Fruit fly (Drosophila melanogaster) whole organism, embryonic: Measurements from ENCODE around the gene D.

Experiments used
- Antp ChIP-seq: fragments of 200-800 bp; sonication (Bioruptor generic); optimal IDR thresholded peaks from 3 replicates; lab custom pipeline; 2016; ENCODE audit warnings: missing biosample characterization, missing genetic modification characterization
- Asciz ChIP-seq: fragments of 200-800 bp; sonication (Bioruptor generic); optimal IDR thresholded peaks from 2 replicates; lab custom pipeline; 2017; ENCODE audit warnings: missing biosample characterization, mild to moderate bottlenecking, missing genetic modification characterization, missing genetic modification reagents
- C15 ChIP-seq: fragments of 200-800 bp; sonication (Bioruptor generic); IDR thresholded peaks from 3 replicates; pipeline ENCODE4 v1.3.6; 2022; ENCODE audit warnings: missing biosample characterization, missing genetic modification characterization
- CG10147 ChIP-seq: fragments of 200-800 bp; sonication (Bioruptor generic); optimal IDR thresholded peaks from 2 replicates; lab custom pipeline; 2019; ENCODE audit warnings: missing biosample characterization, mild to moderate bottlenecking, missing genetic modification characterization, moderate library complexity
- CG10462 ChIP-seq: fragments of 200-800 bp; sonication (Bioruptor generic); optimal IDR thresholded peaks from 2 replicates; lab custom pipeline; 2016; ENCODE audit warnings: missing biosample characterization, missing genetic modification characterization
- CG10959 ChIP-seq: fragments of 200-800 bp; sonication (Bioruptor generic); IDR thresholded peaks from 2 replicates; pipeline ENCODE4 v1.3.6; 2022; ENCODE audit warnings: missing biosample characterization, missing genetic modification characterization
- CG10979 ChIP-seq: fragments of 200-800 bp; sonication (Bioruptor generic); optimal IDR thresholded peaks from 2 replicates; lab custom pipeline; 2018; ENCODE audit warnings: missing biosample characterization, mild to moderate bottlenecking, missing genetic modification characterization, moderate library complexity
- CG11504 ChIP-seq: fragments of 200-800 bp; sonication (Bioruptor generic); optimal IDR thresholded peaks from 3 replicates; lab custom pipeline; 2019; ENCODE audit warnings: missing biosample characterization, mild to moderate bottlenecking, missing genetic modification characterization, moderate library complexity
- CG14860 ChIP-seq: fragments of 200-800 bp; sonication (Bioruptor generic); IDR thresholded peaks from 3 replicates; pipeline ENCODE4 v1.3.6; 2022; ENCODE audit warnings: missing biosample characterization, missing genetic modification characterization; ENCODE audit not compliant: partially characterized antibody
- CG14965 ChIP-seq: fragments of 200-800 bp; sonication (Bioruptor generic); optimal IDR thresholded peaks from 2 replicates; lab custom pipeline; 2016; ENCODE audit warnings: missing biosample characterization, missing genetic modification characterization, borderline replicate concordance
- CG1529 ChIP-seq: fragments of 200-800 bp; sonication (Bioruptor generic); optimal IDR thresholded peaks from 3 replicates; lab custom pipeline; 2018; ENCODE audit warnings: missing biosample characterization, missing genetic modification characterization
- CG15479 ChIP-seq: fragments of 200-800 bp; sonication (Bioruptor generic); optimal IDR thresholded peaks from 3 replicates; lab custom pipeline; 2019; ENCODE audit warnings: missing biosample characterization, mild to moderate bottlenecking, missing genetic modification characterization, moderate library complexity
- CG1647 ChIP-seq: fragments of 200-800 bp; sonication (Bioruptor generic); optimal IDR thresholded peaks from 3 replicates; lab custom pipeline; 2016; ENCODE audit warnings: missing biosample characterization, missing genetic modification characterization
- CG16813 ChIP-seq: fragments of 200-800 bp; sonication (Bioruptor generic); IDR thresholded peaks from 3 replicates; pipeline ENCODE4 v1.3.6; 2022; ENCODE audit warnings: missing biosample characterization, missing genetic modification characterization; ENCODE audit not compliant: partially characterized antibody
- CG16815 ChIP-seq: fragments of 200-800 bp; sonication (Bioruptor generic); optimal IDR thresholded peaks from 3 replicates; lab custom pipeline; 2017; ENCODE audit warnings: missing biosample characterization, mild to moderate bottlenecking, missing genetic modification characterization
- CG17328 ChIP-seq: fragments of 200-800 bp; sonication (Bioruptor generic); IDR thresholded peaks from 2 replicates; pipeline ENCODE4 v1.3.6; 2022; ENCODE audit warnings: missing biosample characterization, missing genetic modification characterization
- CG18599 ChIP-seq: fragments of 200-800 bp; sonication (Bioruptor generic); optimal IDR thresholded peaks from 3 replicates; lab custom pipeline; 2017; ENCODE audit warnings: missing biosample characterization, missing genetic modification characterization, mild to moderate bottlenecking, moderate library complexity, missing genetic modification reagents
- CG30403 ChIP-seq: fragments of 200-800 bp; sonication (Bioruptor generic); optimal IDR thresholded peaks from 3 replicates; lab custom pipeline; 2016; ENCODE audit warnings: missing biosample characterization, missing genetic modification characterization
- CG31441 ChIP-seq: fragments of 200-800 bp; sonication (Bioruptor generic); IDR thresholded peaks from 2 replicates; pipeline ENCODE4 v1.3.6; 2022; ENCODE audit warnings: missing biosample characterization, missing genetic modification characterization
- CG32767 ChIP-seq: fragments of 200-800 bp; sonication (Bioruptor generic); IDR thresholded peaks from 2 replicates; pipeline ENCODE4 v1.3.6; 2022; ENCODE audit warnings: missing biosample characterization, missing genetic modification characterization
- CoRest ChIP-seq: fragments of 200-800 bp; sonication (Bioruptor generic); optimal IDR thresholded peaks from 3 replicates; lab custom pipeline; 2018; ENCODE audit warnings: missing biosample characterization, mild to moderate bottlenecking, missing genetic modification characterization, moderate library complexity
- D ChIP-seq, 2 experiments: fragments of 200-800 bp in 1 of 2; fragments of >200 bp in 1 of 2; sonication (Bioruptor generic) in 1 of 2; optimal IDR thresholded peaks; 2 replicates in 1 of 2; 3 replicates in 1 of 2; lab custom pipeline; 2017; ENCODE audit warnings: mild to moderate bottlenecking in 1 of 2, missing biosample characterization in 1 of 2, missing genetic modification characterization in 1 of 2, missing genetic modification reagents in 1 of 2
- Deaf1 ChIP-seq: fragments of 200-800 bp; optimal IDR thresholded peaks from 3 replicates; lab custom pipeline; 2019; ENCODE audit warnings: missing biosample characterization, mild to moderate bottlenecking, missing genetic modification characterization, moderate library complexity
- Dfd ChIP-seq, 2 experiments: fragments of >200 bp; optimal IDR thresholded peaks; 2 replicates each; lab custom pipeline; 2017; ENCODE audit warnings: missing biosample characterization in 2 of 2, missing genetic modification characterization in 2 of 2
- Gug ChIP-seq: fragments of 200-800 bp; sonication (Bioruptor generic); IDR thresholded peaks from 4 replicates; pipeline ENCODE4 v1.3.6; 2022; ENCODE audit warnings: missing biosample characterization, missing genetic modification characterization
- Hr51 ChIP-seq, 2 experiments: fragments of 200-800 bp; sonication (Bioruptor generic); optimal IDR thresholded peaks; 2 replicates in 1 of 2; 3 replicates in 1 of 2; lab custom pipeline; 2016 to 2018; ENCODE audit warnings: missing biosample characterization in 2 of 2, missing genetic modification characterization in 2 of 2, mild to moderate bottlenecking in 1 of 2, moderate library complexity in 1 of 2
- Max ChIP-seq: fragments of 200-800 bp; sonication (Bioruptor generic); optimal IDR thresholded peaks from 2 replicates; lab custom pipeline; 2016; ENCODE audit warnings: missing biosample characterization, mild to moderate bottlenecking, missing genetic modification characterization
- Med ChIP-seq: fragments of 200-800 bp; sonication (Bioruptor generic); peaks from one replicate; lab custom pipeline; 2016; ENCODE audit warnings: missing biosample characterization, missing genetic modification characterization, mild to moderate bottlenecking, inconsistent platforms, moderate library complexity
- Meics ChIP-seq: fragments of 200-800 bp; sonication (Bioruptor generic); optimal IDR thresholded peaks from 2 replicates; lab custom pipeline; 2017; ENCODE audit warnings: missing biosample characterization, mild to moderate bottlenecking, missing genetic modification characterization
- NK7.1 ChIP-seq: fragments of 200-800 bp; sonication (Bioruptor generic); optimal IDR thresholded peaks from 3 replicates; lab custom pipeline; 2016; ENCODE audit warnings: missing biosample characterization, missing genetic modification characterization
- Opbp ChIP-seq: fragments of 200-800 bp; sonication (Bioruptor generic); IDR thresholded peaks from 3 replicates; pipeline ENCODE4 v1.3.6; 2022; ENCODE audit warnings: missing biosample characterization, missing genetic modification characterization; ENCODE audit not compliant: partially characterized antibody
- al ChIP-seq: fragments of 200-800 bp; sonication (Bioruptor generic); IDR thresholded peaks from 2 replicates; pipeline ENCODE4 v1.3.6; 2022; ENCODE audit warnings: missing biosample characterization, missing genetic modification characterization
- ato ChIP-seq: fragments of 200-800 bp; sonication (Bioruptor generic); IDR thresholded peaks from 2 replicates; pipeline ENCODE4 v1.3.6; 2022; ENCODE audit warnings: missing biosample characterization, missing genetic modification characterization; ENCODE audit not compliant: partially characterized antibody
- cad ChIP-seq: fragments of >200 bp; optimal IDR thresholded peaks from 2 replicates; lab custom pipeline; 2017; ENCODE audit warnings: missing biosample characterization, missing genetic modification characterization
- chm ChIP-seq: fragments of 200-800 bp; sonication (Bioruptor generic); IDR thresholded peaks from 2 replicates; pipeline ENCODE4 v1.3.6; 2022; ENCODE audit warnings: missing biosample characterization, missing genetic modification characterization
- dmrt11E ChIP-seq: fragments of 200-800 bp; sonication (Bioruptor generic); optimal IDR thresholded peaks from 3 replicates; lab custom pipeline; 2018; ENCODE audit warnings: missing biosample characterization, mild to moderate bottlenecking, missing genetic modification characterization, moderate library complexity
- grau ChIP-seq: fragments of 200-800 bp; optimal IDR thresholded peaks from 3 replicates; lab custom pipeline; 2019; ENCODE audit warnings: missing biosample characterization, mild to moderate bottlenecking, missing genetic modification characterization, moderate library complexity
- insv ChIP-seq, 2 experiments: fragments of 200-800 bp; sonication (Bioruptor generic); optimal IDR thresholded peaks; 3 replicates each; lab custom pipeline; 2016 to 2018; ENCODE audit warnings: missing biosample characterization in 2 of 2, missing genetic modification characterization in 2 of 2
- jumu ChIP-seq: fragments of 200-800 bp; sonication (Bioruptor generic); optimal IDR thresholded peaks from 3 replicates; lab custom pipeline; 2016; ENCODE audit warnings: missing biosample characterization, missing genetic modification characterization
- lab ChIP-seq: fragments of 200-800 bp; sonication (Bioruptor generic); optimal IDR thresholded peaks from 3 replicates; lab custom pipeline; 2017; ENCODE audit warnings: missing biosample characterization, missing genetic modification characterization, mild to moderate bottlenecking, moderate library complexity, missing genetic modification reagents
- nerfin-1 ChIP-seq: fragments of 200-800 bp; sonication (Bioruptor generic); optimal IDR thresholded peaks from 3 replicates; lab custom pipeline; 2019; ENCODE audit warnings: missing biosample characterization, mild to moderate bottlenecking, missing genetic modification characterization, moderate library complexity
- run ChIP-seq: fragments of 200-800 bp; sonication (Bioruptor generic); optimal IDR thresholded peaks from 3 replicates; lab custom pipeline; 2018; ENCODE audit warnings: missing biosample characterization, mild to moderate bottlenecking, missing genetic modification characterization
- stc ChIP-seq: fragments of 200-800 bp; sonication (Bioruptor generic); IDR thresholded peaks from 2 replicates; pipeline ENCODE4 v1.3.6; 2022; ENCODE audit warnings: missing biosample characterization, missing genetic modification characterization
- tll ChIP-seq, 2 experiments: fragments of 200-800 bp in 1 of 2; fragments of >200 bp in 1 of 2; sonication (Bioruptor generic) in 1 of 2; optimal IDR thresholded peaks; 2 replicates each; lab custom pipeline; 2017 to 2019; ENCODE audit warnings: missing biosample characterization in 2 of 2, missing genetic modification characterization in 2 of 2, mild to moderate bottlenecking in 1 of 2, moderate library complexity in 1 of 2
- zen ChIP-seq: fragments of 200-800 bp; sonication (Bioruptor generic); optimal IDR thresholded peaks from 3 replicates; lab custom pipeline; 2018; ENCODE audit warnings: missing biosample characterization, mild to moderate bottlenecking, missing genetic modification characterization, moderate library complexity

The D gene

dm6 chr3L:14174197-14174596 is 4.2 kb downstream of the D start (continued):
- peak; percentile 94 for TF ChIP-seq chm (GFP tag; lab: Robert Waterston, UW)
- TF ChIP-seq ato (GFP tag; lab: Robert Waterston, UW) = no peak
- TF ChIP-seq CG1529 (GFP tag; lab: Kevin White, UChicago) = peak; percentile 89
- TF ChIP-seq CG14860 (GFP tag; lab: Robert Waterston, UW) = no peak
- peak; percentile 15 for TF ChIP-seq Max (GFP tag; lab: Kevin White, UChicago)
- no peak for TF ChIP-seq Dfd (GFP tag; optimal IDR thresholded peaks at IDR 0.05; lab: Kevin White, UChicago)
- TF ChIP-seq al (GFP tag; lab: Robert Waterston, UW) = no peak
- peak; percentile 11 for TF ChIP-seq CG10462
- peak in 1 of 2 experiments; percentile 33 for TF ChIP-seq insv (GFP tag; optimal IDR thresholded peaks at IDR 0.05; lab: Kevin White, UChicago)

dm6 chr3L:14173325-14173724 is 5.1 kb downstream of the D start:
- TF ChIP-seq Gug = no peak
- TF ChIP-seq Antp (GFP tag; lab: Kevin White, UChicago) = no peak
- no peak for TF ChIP-seq C15 (GFP tag; lab: Robert Waterston, UW)
- peak; percentile 95 for TF ChIP-seq cad (GFP tag; lab: Kevin White, UChicago)
- no peak for TF ChIP-seq jumu
- no peak for TF ChIP-seq NK7.1
- no peak for TF ChIP-seq CG10959 (GFP tag; lab: Robert Waterston, UW)
- peak; percentile 39 for TF ChIP-seq zen (tag; lab: Kevin White, UChicago)
- no peak for TF ChIP-seq CG14965 (GFP tag; lab: Kevin White, UChicago)
- no peak for TF ChIP-seq CG16813 (GFP tag; lab: Robert Waterston, UW)
- TF ChIP-seq stc (GFP tag; lab: Robert Waterston, UW) = no peak
- peak; percentile 62 for TF ChIP-seq CG15479 (GFP tag; lab: Kevin White, UChicago)
- no peak for TF ChIP-seq Opbp (GFP tag; lab: Robert Waterston, UW)
- peak in 1 of 2 experiments; percentile 87 for TF ChIP-seq tll (GFP tag; optimal IDR thresholded peaks at IDR 0.05; lab: Kevin White, UChicago)

- TF ChIP-seq lab (GFP tag; lab: Kevin White, UChicago) (peak; percentile 32), CG11504 (peak; percentile 76), D (optimal IDR thresholded peaks at IDR 0.05; lab: Kevin White, UChicago) (no peak), D (GFP tag; optimal IDR thresholded peaks at IDR 0.05; lab: Kevin White, UChicago) (peak; percentile 88), Deaf1 (peak; percentile 10), jumu (no peak), CG32767 (GFP tag; lab: Robert Waterston, UW) (no peak), CG10979 (tag; lab: Kevin White, UChicago) (peak; percentile 74), CG31441 (peak; percentile 53; the same call in 1 of the 2 replicates), CG17328 (GFP tag; lab: Robert Waterston, UW) (no peak), CG1647 (no peak), CG10147 (GFP tag; lab: Kevin White, UChicago) (peak; percentile 44), CoRest (peak; percentile 69), CG16815 (GFP tag; lab: Kevin White, UChicago) (peak; percentile 12), CG18599 (GFP tag; lab: Kevin White, UChicago) (peak; percentile 12), run (tag; lab: Kevin White, UChicago) (peak; percentile 6), dmrt11E (tag; lab: Kevin White, UChicago) (peak; percentile 60), grau (tag; lab: Kevin White, UChicago) (peak; percentile 75), Asciz (GFP tag; lab: Kevin White, UChicago) (peak; percentile 31), Meics (GFP tag; lab: Kevin White, UChicago) (peak; percentile 4), nerfin-1 (peak; percentile 48), Hr51 (GFP tag; optimal IDR thresholded peaks at IDR 0.05; lab: Kevin White, UChicago) (peak in 1 of 2 experiments; percentile 59), Med (GFP tag; lab: Kevin White, UChicago) (peak; percentile 30), CG30403 (GFP tag; lab: Kevin White, UChicago) (peak; percentile 19)
Observed at dm6 chr3L:14172174-14172940, 6.1 kb downstream of the D start.
